Fruit fly (Drosophila melanogaster) whole organism, adult: Measurements from ENCODE around the gene CG33772.

Experiments
- CG11617 ChIP-seq: fragments of 200-800 bp; sonication (Bioruptor generic); optimal IDR thresholded peaks from 2 replicates; lab custom pipeline; 2017; ENCODE audit warnings: mild to moderate bottlenecking, missing biosample characterization, missing genetic modification reagents, missing genetic modification characterization
- CG12768 ChIP-seq: fragments of 200-800 bp; sonication (Bioruptor generic); optimal IDR thresholded peaks from 2 replicates; lab custom pipeline; 2017; ENCODE audit warnings: missing biosample characterization, missing genetic modification characterization, mild to moderate bottlenecking, moderate library complexity, missing genetic modification reagents
- CG14711 ChIP-seq: fragments of 200-800 bp; sonication (Bioruptor generic); optimal IDR thresholded peaks from 2 replicates; lab custom pipeline; 2018; ENCODE audit warnings: missing biosample characterization, mild to moderate bottlenecking, missing genetic modification characterization, moderate library complexity
- CG1620 ChIP-seq: fragments of 200-800 bp; sonication (Bioruptor generic); optimal IDR thresholded peaks from 2 replicates; lab custom pipeline; 2016; ENCODE audit warnings: missing biosample characterization, missing genetic modification characterization
- CG33017 ChIP-seq: fragments of 200-800 bp; sonication (Bioruptor generic); optimal IDR thresholded peaks from 2 replicates; lab custom pipeline; 2018; ENCODE audit warnings: missing biosample characterization, mild to moderate bottlenecking, missing genetic modification characterization, moderate library complexity
- CG5204 ChIP-seq: fragments of 200-800 bp; sonication (Bioruptor generic); optimal IDR thresholded peaks from 2 replicates; lab custom pipeline; 2016; ENCODE audit warnings: missing biosample characterization, missing genetic modification characterization
- CG7045 ChIP-seq: fragments of 200-800 bp; sonication (Bioruptor generic); optimal IDR thresholded peaks from 2 replicates; lab custom pipeline; 2017; ENCODE audit warnings: missing biosample characterization, mild to moderate bottlenecking, missing genetic modification characterization
- CG7101 ChIP-seq: fragments of 200-800 bp; sonication (Bioruptor generic); optimal IDR thresholded peaks from 2 replicates; lab custom pipeline; 2018; ENCODE audit warnings: missing biosample characterization, mild to moderate bottlenecking, missing genetic modification characterization, moderate library complexity
- Clk ChIP-seq: fragments of 200-800 bp; sonication (Bioruptor generic); optimal IDR thresholded peaks from 2 replicates; lab custom pipeline; 2017; ENCODE audit warnings: missing biosample characterization, missing genetic modification characterization
- Crg-1 ChIP-seq: fragments of 200-800 bp; sonication (Bioruptor generic); optimal IDR thresholded peaks from 2 replicates; lab custom pipeline; 2016; ENCODE audit warnings: missing biosample characterization, missing genetic modification characterization
- Hr96 ChIP-seq: fragments of 200-800 bp; sonication (Bioruptor generic); optimal IDR thresholded peaks from 2 replicates; lab custom pipeline; 2016; ENCODE audit warnings: missing biosample characterization, missing genetic modification characterization
- Mnt ChIP-seq: fragments of 200-800 bp; sonication (Bioruptor generic); optimal IDR thresholded peaks from 2 replicates; lab custom pipeline; 2016; ENCODE audit warnings: missing biosample characterization, mild to moderate bottlenecking, missing genetic modification characterization
- bab1 ChIP-seq: fragments of 200-800 bp; sonication (Bioruptor generic); optimal IDR thresholded peaks from 3 replicates; lab custom pipeline; 2019; ENCODE audit warnings: missing biosample characterization, mild to moderate bottlenecking, missing genetic modification characterization, moderate library complexity
- cic ChIP-seq: fragments of 200-800 bp; sonication (Bioruptor generic); optimal IDR thresholded peaks from 2 replicates; lab custom pipeline; 2017; ENCODE audit warnings: missing biosample characterization, mild to moderate bottlenecking, missing genetic modification characterization, moderate library complexity
- cnc ChIP-seq, 2 experiments: fragments of >200 bp; optimal IDR thresholded peaks; 2 replicates each; lab custom pipeline; 2017
- kay ChIP-seq: fragments of 200-800 bp; sonication (Bioruptor generic); peaks from one replicate; lab custom pipeline; 2016; ENCODE audit warnings: missing biosample characterization, missing genetic modification characterization, borderline replicate concordance
- ovo ChIP-seq: fragments of 200-800 bp; sonication (Bioruptor generic); optimal IDR thresholded peaks from 2 replicates; lab custom pipeline; 2016; ENCODE audit warnings: missing biosample characterization, missing genetic modification characterization
- pad ChIP-seq: fragments of 200-800 bp; sonication (Bioruptor generic); optimal IDR thresholded peaks from 3 replicates; lab custom pipeline; 2017; ENCODE audit warnings: missing biosample characterization, missing genetic modification characterization, mild to moderate bottlenecking, moderate library complexity, missing genetic modification reagents
- tj ChIP-seq: fragments of 200-800 bp; sonication (Bioruptor generic); optimal IDR thresholded peaks from 3 replicates; lab custom pipeline; 2017; ENCODE audit warnings: missing biosample characterization, mild to moderate bottlenecking, missing genetic modification characterization, moderate library complexity
- toe ChIP-seq: fragments of 200-800 bp; sonication (Bioruptor generic); optimal IDR thresholded peaks from 2 replicates; lab custom pipeline; 2016; ENCODE audit warnings: missing biosample characterization, missing genetic modification characterization

CG33772 gene

DNA sequence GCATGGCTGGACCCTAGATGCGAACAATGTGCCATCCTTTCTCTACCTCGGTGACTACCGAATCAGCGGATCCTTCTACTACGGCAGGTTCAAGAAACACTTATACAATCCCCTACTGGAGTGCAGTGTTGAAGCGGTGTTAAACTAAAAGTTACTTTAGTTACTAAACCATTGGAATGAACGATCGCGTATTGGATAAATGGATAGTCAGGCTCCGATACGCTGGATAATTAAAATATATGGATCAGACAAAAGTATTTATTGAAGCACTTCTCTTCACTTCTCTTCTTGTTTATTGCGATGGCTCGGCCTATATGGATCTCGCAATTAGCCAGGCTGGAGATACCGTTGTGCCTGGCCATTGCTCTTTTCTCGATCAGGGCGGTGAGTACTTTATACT, 4.0 kb downstream of the CG33772 start, which contains the start of gene CG33770:
Gene CG33770 (plus strand): TSS at position 301 of the 400 bp plus-strand sequence.
- TF ChIP-seq CG11617 (GFP tag; lab: Kevin White, UChicago), result no peak
- TF ChIP-seq CG1620 (GFP tag; lab: Kevin White, UChicago), result no peak

- TF ChIP-seq ovo (GFP tag; lab: Kevin White, UChicago) (no peak), cnc (optimal IDR thresholded peaks at IDR 0.05; lab: Kevin White, UChicago) (no peak), Crg-1 (GFP tag; lab: Kevin White, UChicago) (no peak), tj (GFP tag; lab: Kevin White, UChicago) (no peak), toe (GFP tag; lab: Kevin White, UChicago) (no peak), CG14711 (tag; lab: Kevin White, UChicago) (no peak), CG11617 (GFP tag; lab: Kevin White, UChicago) (no peak), Clk (GFP tag; lab: Kevin White, UChicago) (no peak), cic (GFP tag; lab: Kevin White, UChicago) (no peak), Hr96 (no peak), kay (GFP tag; lab: Kevin White, UChicago) (no peak)
These were observed 4.7 kb downstream of the CG33772 start, which contains the start of gene CG33769 for dm6 chr3L:22647627-22648026. Gene CG33769 (plus strand): TSS chr3L:22647927.

dm6 chr3L:22646863-22647262, 5.5 kb downstream of the CG33772 start, which contains the start of gene CG33768:
Gene CG33768 (plus strand): TSS chr3L:22647163.
- no peak for TF ChIP-seq tj (GFP tag; lab: Kevin White, UChicago)
- no peak for TF ChIP-seq CG14711 (tag; lab: Kevin White, UChicago)
- TF ChIP-seq cic (GFP tag; lab: Kevin White, UChicago), result no peak
- no peak for TF ChIP-seq ovo (GFP tag; lab: Kevin White, UChicago)
- no peak for TF ChIP-seq cnc (optimal IDR thresholded peaks at IDR 0.05; lab: Kevin White, UChicago)
- no peak for TF ChIP-seq CG11617 (GFP tag; lab: Kevin White, UChicago)

DNA sequence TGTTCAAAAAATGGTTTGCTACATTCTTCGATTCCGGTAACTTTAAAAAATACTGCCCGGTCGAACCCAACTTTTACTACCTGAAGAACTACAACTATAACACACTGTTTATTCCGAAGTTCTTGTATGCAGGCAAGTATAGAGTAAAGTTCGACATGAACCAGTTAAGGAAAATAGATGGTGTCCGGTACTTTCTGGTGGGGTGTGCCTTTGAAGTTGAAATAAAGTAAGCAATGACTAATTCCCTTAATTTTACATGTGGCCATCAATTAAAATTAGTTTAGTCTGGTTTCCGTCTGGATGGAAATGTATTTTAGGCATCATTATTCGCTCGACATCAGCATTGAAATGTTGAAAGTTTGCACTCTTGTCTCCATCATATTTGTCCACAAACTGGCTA, 6.3 kb downstream of the CG33772 start, which contains the start of gene CG33767:
Gene CG33767 (plus strand): TSS at position 301 of the 400 bp plus-strand sequence.
- TF ChIP-seq CG5204 (GFP tag; lab: Kevin White, UChicago), result no peak
- TF ChIP-seq bab1 (GFP tag; lab: Kevin White, UChicago), result no peak
- no peak for TF ChIP-seq Hr96
- TF ChIP-seq CG33017 (tag; lab: Kevin White, UChicago), result no peak
- TF ChIP-seq CG11617 (GFP tag; lab: Kevin White, UChicago), result no peak
- no peak for TF ChIP-seq CG7101 (tag; lab: Kevin White, UChicago)

DNA sequence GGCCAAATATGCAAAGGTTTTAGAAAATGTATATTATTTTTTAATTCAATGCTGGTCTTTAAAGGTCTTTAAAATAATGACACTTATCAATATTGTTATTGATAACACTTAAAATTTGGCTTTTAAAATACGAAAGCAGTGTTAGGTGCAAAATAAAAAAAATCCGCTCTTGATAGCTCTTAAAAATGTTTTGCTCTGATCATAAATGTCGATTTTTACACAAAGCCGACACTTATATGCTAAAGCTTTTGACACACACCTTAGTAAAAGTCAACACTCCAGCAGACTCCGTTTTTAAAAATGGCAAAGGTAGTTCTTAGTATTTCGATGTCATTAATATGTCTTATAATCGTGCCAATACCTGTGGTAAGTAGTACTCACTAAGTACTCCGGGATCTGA, 7.0 kb downstream of the CG33772 start, which contains the start of gene CG33766:
Gene CG33766 (plus strand): TSS at position 301 of the 400 bp plus-strand sequence.
- no peak for TF ChIP-seq cnc (optimal IDR thresholded peaks at IDR 0.05; lab: Kevin White, UChicago)
- no peak for TF ChIP-seq CG7045 (GFP tag; lab: Kevin White, UChicago)
- no peak for TF ChIP-seq CG1620 (GFP tag; lab: Kevin White, UChicago)
- no peak for TF ChIP-seq Mnt
- no peak for TF ChIP-seq tj (GFP tag; lab: Kevin White, UChicago)
- TF ChIP-seq CG33017 (tag; lab: Kevin White, UChicago), result no peak
- no peak for TF ChIP-seq CG5204 (GFP tag; lab: Kevin White, UChicago)
- no peak for TF ChIP-seq ovo (GFP tag; lab: Kevin White, UChicago)
- TF ChIP-seq toe (GFP tag; lab: Kevin White, UChicago), result no peak
- TF ChIP-seq bab1 (GFP tag; lab: Kevin White, UChicago), result no peak
- no peak for TF ChIP-seq Crg-1 (GFP tag; lab: Kevin White, UChicago)
- no peak for TF ChIP-seq pad (GFP tag; lab: Kevin White, UChicago)
- no peak for TF ChIP-seq CG7101 (tag; lab: Kevin White, UChicago)
- TF ChIP-seq kay (GFP tag; lab: Kevin White, UChicago), result no peak
- TF ChIP-seq Hr96, result no peak
- no peak for TF ChIP-seq CG12768 (GFP tag; lab: Kevin White, UChicago)

- TF ChIP-seq CG12768 (GFP tag; lab: Kevin White, UChicago), result no peak
- no peak for TF ChIP-seq cic (GFP tag; lab: Kevin White, UChicago)
- TF ChIP-seq CG5204 (GFP tag; lab: Kevin White, UChicago), result no peak
- TF ChIP-seq Hr96, result no peak
- TF ChIP-seq CG1620 (GFP tag; lab: Kevin White, UChicago), result no peak
- no peak for TF ChIP-seq bab1 (GFP tag; lab: Kevin White, UChicago)
- TF ChIP-seq pad (GFP tag; lab: Kevin White, UChicago), result no peak
- TF ChIP-seq CG11617 (GFP tag; lab: Kevin White, UChicago), result no peak
- no peak for TF ChIP-seq tj (GFP tag; lab: Kevin White, UChicago)
- no peak for TF ChIP-seq CG7045 (GFP tag; lab: Kevin White, UChicago)
- no peak for TF ChIP-seq ovo (GFP tag; lab: Kevin White, UChicago)
- TF ChIP-seq Crg-1 (GFP tag; lab: Kevin White, UChicago), result no peak
- TF ChIP-seq CG33017 (tag; lab: Kevin White, UChicago), result no peak
- no peak for TF ChIP-seq Clk (GFP tag; lab: Kevin White, UChicago)
- no peak for TF ChIP-seq toe (GFP tag; lab: Kevin White, UChicago)
- no peak for TF ChIP-seq CG14711 (tag; lab: Kevin White, UChicago)
- no peak for TF ChIP-seq CG7101 (tag; lab: Kevin White, UChicago)
- no peak for TF ChIP-seq Mnt
- no peak for TF ChIP-seq cnc (optimal IDR thresholded peaks at IDR 0.05; lab: Kevin White, UChicago)
These were observed 9.9 kb downstream of the CG33772 start for dm6 chr3L:22642276-22642900.
